Fruit fly (Drosophila melanogaster) Kc167 (cell line): Measurements from ENCODE around the gene CG32246.

ENCODE experiments used
- Myc ChIP-seq: fragments of >200 bp; optimal IDR thresholded peaks from 2 replicates; lab custom pipeline; 2017; ENCODE audit warnings: missing external identifiers
- Sin3A ChIP-seq: fragments of >200 bp; optimal IDR thresholded peaks from 2 replicates; lab custom pipeline; 2018; ENCODE audit warnings: missing external identifiers
- h ChIP-seq: fragments of >200 bp; optimal IDR thresholded peaks from 3 replicates; lab custom pipeline; 2018; ENCODE audit warnings: missing external identifiers
- psq ChIP-seq: fragments of >200 bp; optimal IDR thresholded peaks from 2 replicates; lab custom pipeline; 2017; ENCODE audit warnings: missing external identifiers
- ttk ChIP-seq: sonication (Bioruptor generic); optimal IDR thresholded peaks from 2 replicates; lab custom pipeline; 2017; ENCODE audit warnings: missing external identifiers

DNA sequence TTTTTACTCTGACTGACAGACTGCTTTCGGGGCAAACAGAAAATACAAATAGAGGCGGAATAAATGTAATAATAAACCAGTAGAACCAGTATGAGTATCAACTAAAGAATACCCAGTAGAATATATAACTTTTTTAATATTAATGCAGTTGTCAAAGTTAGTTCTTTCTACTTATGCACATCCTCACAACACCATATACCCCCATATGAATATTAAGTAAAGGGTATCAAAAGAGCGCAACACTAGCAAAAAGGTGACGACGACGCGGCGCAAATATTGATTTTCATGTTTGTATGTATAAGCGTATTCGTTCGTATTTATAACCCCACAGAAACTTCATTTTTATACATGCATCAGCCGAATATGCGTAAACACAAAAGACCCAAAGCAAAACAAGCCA, 7.9 kb upstream of the CG32246 start:
- TF ChIP-seq h (lab: Kevin White, UChicago) (no peak), psq (no peak), Sin3A (lab: Kevin White, UChicago) (no peak), Myc (lab: Kevin White, UChicago) (no peak), ttk (lab: Kevin White, UChicago) (no peak)
